Worm (Caenorhabditis elegans) whole organism, midembryonic: ENCODE results near the gene Y73B6BL.37.

ENCODE experiments used
- T22C8.4 ChIP-seq: fragments of 200-800 bp; sonication (Bioruptor generic); IDR thresholded peaks from 2 replicates; pipeline ENCODE4 v1.3.6; 2022; ENCODE audit warnings: missing genetic modification characterization, missing compliant biosample characterization
- cog-1 ChIP-seq: sonication (generic microtip); optimal IDR thresholded peaks from 2 replicates; lab custom pipeline; 2016; ENCODE audit warnings: missing genetic modification characterization, missing compliant biosample characterization
- flt-1 ChIP-seq: fragments of 200-800 bp; sonication (Bioruptor generic); IDR thresholded peaks from 2 replicates; pipeline ENCODE4 v1.3.6; 2022; ENCODE audit warnings: missing genetic modification characterization, missing compliant biosample characterization
- klf-2 ChIP-seq: fragments of 200-800 bp; sonication (Bioruptor generic); conservative IDR thresholded peaks from 2 replicates; pipeline ENCODE4 v1.3.6; 2022; ENCODE audit warnings: missing genetic modification reagents, missing genetic modification characterization, missing compliant biosample characterization
- med-1 ChIP-seq: sonication (generic microtip); optimal IDR thresholded peaks from 2 replicates; lab custom pipeline; 2017; ENCODE audit warnings: missing genetic modification characterization, mild to moderate bottlenecking, missing compliant biosample characterization, antibody characterized with exemption, missing genetic modification reagents; ENCODE audit not compliant: insufficient read depth
- ref-1 ChIP-seq: fragments of 200-800 bp; sonication (Bioruptor generic); conservative IDR thresholded peaks from 2 replicates; pipeline ENCODE4 v1.3.6; 2022; ENCODE audit warnings: missing genetic modification reagents, missing genetic modification characterization, missing compliant biosample characterization
- tab-1 ChIP-seq: fragments of 200-800 bp; sonication (Bioruptor generic); IDR thresholded peaks from 2 replicates; pipeline ENCODE4 v1.3.6; 2022; ENCODE audit warnings: missing genetic modification characterization, missing compliant biosample characterization
- ztf-23 ChIP-seq: fragments of 200-800 bp; sonication (Bioruptor generic); IDR thresholded peaks from 2 replicates; pipeline ENCODE4 v1.3.6; 2022; ENCODE audit warnings: missing genetic modification reagents, missing genetic modification characterization, missing compliant biosample characterization
- ztf-29 ChIP-seq: fragments of 200-800 bp; sonication (Bioruptor generic); IDR thresholded peaks from 2 replicates; pipeline ENCODE4 v1.3.6; 2022; ENCODE audit warnings: missing genetic modification reagents, missing genetic modification characterization, missing compliant biosample characterization

Y73B6BL.37 gene

ce11 chrIV:6528202-6528601 lies 41.1 kb downstream of the Y73B6BL.37 start:
- no peak for TF ChIP-seq med-1
- no peak for TF ChIP-seq ztf-23
- TF ChIP-seq T22C8.4 (GFP tag; lab: Robert Waterston, UW), result no peak
- no peak for TF ChIP-seq cog-1
- no peak for TF ChIP-seq tab-1
- no peak for TF ChIP-seq ztf-29 (GFP tag; lab: Robert Waterston, UW)
- no peak for TF ChIP-seq flt-1 (GFP tag; lab: Robert Waterston, UW)
- no peak for TF ChIP-seq klf-2 (GFP tag; lab: Robert Waterston, UW)
- no peak for TF ChIP-seq ref-1 (GFP tag; lab: Robert Waterston, UW)

- TF ChIP-seq ztf-29 (GFP tag; lab: Robert Waterston, UW) (no peak), klf-2 (GFP tag; lab: Robert Waterston, UW) (no peak), med-1 (no peak), cog-1 (no peak), ref-1 (GFP tag; lab: Robert Waterston, UW) (no peak), flt-1 (GFP tag; lab: Robert Waterston, UW) (no peak), ztf-23 (no peak), tab-1 (no peak), T22C8.4 (GFP tag; lab: Robert Waterston, UW) (no peak)
Observed at ce11 chrIV:6529832-6530231, 42.7 kb downstream of the Y73B6BL.37 start.

ce11 chrIV:6531450-6531849 lies 44.3 kb downstream of the Y73B6BL.37 start, which contains the start of gene C01G5.4:
Gene C01G5.4 (plus strand): TSS chrIV:6531750.
- TF ChIP-seq ref-1 (GFP tag; lab: Robert Waterston, UW) (no peak), ztf-23 (no peak), klf-2 (GFP tag; lab: Robert Waterston, UW) (no peak), tab-1 (no peak), med-1 (no peak), flt-1 (GFP tag; lab: Robert Waterston, UW) (no peak), cog-1 (no peak), ztf-29 (GFP tag; lab: Robert Waterston, UW) (no peak), T22C8.4 (GFP tag; lab: Robert Waterston, UW) (no peak)

ce11 chrIV:6535908-6536307 lies 48.8 kb downstream of the Y73B6BL.37 start, which contains the start of gene C01G5.3:
Gene C01G5.3 (plus strand): TSS chrIV:6536208.
- no peak for TF ChIP-seq flt-1 (GFP tag; lab: Robert Waterston, UW)
- no peak for TF ChIP-seq med-1
- no peak for TF ChIP-seq ztf-23
- no peak for TF ChIP-seq cog-1
- no peak for TF ChIP-seq ztf-29 (GFP tag; lab: Robert Waterston, UW)
- no peak for TF ChIP-seq tab-1
- TF ChIP-seq ref-1 (GFP tag; lab: Robert Waterston, UW), result no peak
- TF ChIP-seq klf-2 (GFP tag; lab: Robert Waterston, UW), result no peak
- TF ChIP-seq T22C8.4 (GFP tag; lab: Robert Waterston, UW), result no peak
